Fruit fly (Drosophila melanogaster): ENCODE data around the gene CG8236.
A peak's percentile ranks its signal among the peaks of the same experiment; 100 is the strongest.

CG8236 gene

dm6 chr3R:8746354-8746753 is 22.8 kb upstream of the CG8236 start:
- no peak for TF ChIP-seq EcR (GFP tag; optimal IDR thresholded peaks at IDR 0.05)
- TF ChIP-seq Ets98B (GFP tag; IDR thresholded peaks at IDR 0.05), result peak; percentile 73
- TF ChIP-seq D1 (tag; optimal IDR thresholded peaks at IDR 0.05), result peak; percentile 56
- peak; percentile 86 for TF ChIP-seq CG8159 (tag; optimal IDR thresholded peaks at IDR 0.05)
- TF ChIP-seq CG32121 (GFP tag; IDR thresholded peaks at IDR 0.05), result peak; percentile 84
- TF ChIP-seq CG13204 (GFP tag; optimal IDR thresholded peaks at IDR 0.05), result peak; percentile 6
- peak; percentile 42 for TF ChIP-seq gl (tag; optimal IDR thresholded peaks at IDR 0.05)
- peak; percentile 68 for TF ChIP-seq CG34367 (tag; optimal IDR thresholded peaks at IDR 0.05)
- peak; percentile 77 for TF ChIP-seq CG15710 (tag; optimal IDR thresholded peaks at IDR 0.05)
- peak; percentile 78 for TF ChIP-seq CG9948 (tag; optimal IDR thresholded peaks at IDR 0.05)
- peak; percentile 76 for TF ChIP-seq CG8301 (tag; optimal IDR thresholded peaks at IDR 0.05)
- peak; percentile 80 for TF ChIP-seq Snoo (tag; optimal IDR thresholded peaks at IDR 0.05)
- TF ChIP-seq CG14655 (GFP tag; optimal IDR thresholded peaks at IDR 0.05), result peak; percentile 72
- TF ChIP-seq CG17806 (tag; optimal IDR thresholded peaks at IDR 0.05), result peak; percentile 79
- TF ChIP-seq rn (GFP tag; IDR thresholded peaks at IDR 0.05), result 0 out of 2 replicates have a peak, but pooled peaks have one; percentile 28
- peak; percentile 84 for TF ChIP-seq CG12605 (GFP tag; IDR thresholded peaks at IDR 0.05)
- TF ChIP-seq Pif1B (GFP tag; optimal IDR thresholded peaks at IDR 0.05), result peak; percentile 92
- TF ChIP-seq Pif1A (GFP tag; optimal IDR thresholded peaks at IDR 0.05), result peak; percentile 95
- TF ChIP-seq CG10348 (GFP tag; IDR thresholded peaks at IDR 0.05), result no peak
- TF ChIP-seq fd96Ca (GFP tag; IDR thresholded peaks at IDR 0.05), result peak; percentile 52
- peak; percentile 87 for TF ChIP-seq CG4496 (GFP tag; IDR thresholded peaks at IDR 0.05)

- TF ChIP-seq Pif1A (GFP tag; optimal IDR thresholded peaks at IDR 0.05), result peak; percentile 18
- TF ChIP-seq Snoo (tag; optimal IDR thresholded peaks at IDR 0.05), result peak; percentile 21
- TF ChIP-seq CG8301 (tag; optimal IDR thresholded peaks at IDR 0.05), result no peak
- TF ChIP-seq Ets98B (GFP tag; IDR thresholded peaks at IDR 0.05), result peak; percentile 17; the same call in 1 of the 2 replicates
- 0 out of 2 replicates have a peak, but pooled peaks have one; percentile 6 for TF ChIP-seq CG12605 (GFP tag; IDR thresholded peaks at IDR 0.05)
- TF ChIP-seq CG9948 (tag; optimal IDR thresholded peaks at IDR 0.05), result peak; percentile 2
- TF ChIP-seq CG14655 (GFP tag; optimal IDR thresholded peaks at IDR 0.05), result no peak
Measured at dm6 chr3R:8747134-8747870, 21.9 kb upstream of the CG8236 start, which contains the start of the genes CG9801 and Nasp. Gene CG9801, minus strand, starts transcription at chr3R:8747675. Gene Nasp, plus strand, starts transcription at chr3R:8747798.

dm6 chr3R:8747871-8748775 is 21.1 kb upstream of the CG8236 start:
- TF ChIP-seq CG14655 (GFP tag; optimal IDR thresholded peaks at IDR 0.05), result peak; percentile 77
- TF ChIP-seq EcR (GFP tag; optimal IDR thresholded peaks at IDR 0.05), result peak; percentile 94
- peak; percentile 58; the same call in 2 of the 3 replicates for TF ChIP-seq fd96Ca (GFP tag; IDR thresholded peaks at IDR 0.05)
- TF ChIP-seq rn (GFP tag; IDR thresholded peaks at IDR 0.05), result peak; percentile 40
- peak; percentile 79 for TF ChIP-seq CG8159 (tag; optimal IDR thresholded peaks at IDR 0.05)
- TF ChIP-seq Ets98B (GFP tag; IDR thresholded peaks at IDR 0.05), result peak; percentile 68
- peak; percentile 83 for TF ChIP-seq CG32121 (GFP tag; IDR thresholded peaks at IDR 0.05)
- 0 out of 2 replicates have a peak, but pooled peaks have one; percentile 40 for TF ChIP-seq CG10348 (GFP tag; IDR thresholded peaks at IDR 0.05)
- TF ChIP-seq CG15710 (tag; optimal IDR thresholded peaks at IDR 0.05), result peak; percentile 77
- peak; percentile 40 for TF ChIP-seq CG13204 (GFP tag; optimal IDR thresholded peaks at IDR 0.05)
- TF ChIP-seq D1 (tag; optimal IDR thresholded peaks at IDR 0.05), result peak; percentile 32
- peak; percentile 42; the same call in 1 of the 2 replicates for TF ChIP-seq CG12605 (GFP tag; IDR thresholded peaks at IDR 0.05)
- peak; percentile 83 for TF ChIP-seq Snoo (tag; optimal IDR thresholded peaks at IDR 0.05)
- TF ChIP-seq CG9948 (tag; optimal IDR thresholded peaks at IDR 0.05), result no peak
- peak; percentile 75; the same call in 2 of the 3 replicates for TF ChIP-seq CG4496 (GFP tag; IDR thresholded peaks at IDR 0.05)
- peak; percentile 64 for TF ChIP-seq CG17806 (tag; optimal IDR thresholded peaks at IDR 0.05)
- peak; percentile 1 for TF ChIP-seq gl (tag; optimal IDR thresholded peaks at IDR 0.05)
- peak; percentile 72 for TF ChIP-seq CG8301 (tag; optimal IDR thresholded peaks at IDR 0.05)
- peak; percentile 94 for TF ChIP-seq Pif1B (GFP tag; optimal IDR thresholded peaks at IDR 0.05)
- TF ChIP-seq Pif1A (GFP tag; optimal IDR thresholded peaks at IDR 0.05), result peak; percentile 96
- TF ChIP-seq CG34367 (tag; optimal IDR thresholded peaks at IDR 0.05), result peak; percentile 71

- no peak for TF ChIP-seq CG17806 (tag; optimal IDR thresholded peaks at IDR 0.05)
- no peak for TF ChIP-seq CG14655 (GFP tag; optimal IDR thresholded peaks at IDR 0.05)
- no peak for TF ChIP-seq Pif1B (GFP tag; optimal IDR thresholded peaks at IDR 0.05)
- no peak for TF ChIP-seq CG10348 (GFP tag; IDR thresholded peaks at IDR 0.05)
- no peak for TF ChIP-seq D1 (tag; optimal IDR thresholded peaks at IDR 0.05)
- no peak for TF ChIP-seq CG34367 (tag; optimal IDR thresholded peaks at IDR 0.05)
- no peak for TF ChIP-seq CG4496 (GFP tag; IDR thresholded peaks at IDR 0.05)
- TF ChIP-seq fd96Ca (GFP tag; IDR thresholded peaks at IDR 0.05), result no peak
- no peak for TF ChIP-seq CG13204 (GFP tag; optimal IDR thresholded peaks at IDR 0.05)
- TF ChIP-seq CG15710 (tag; optimal IDR thresholded peaks at IDR 0.05), result no peak
- no peak for TF ChIP-seq gl (tag; optimal IDR thresholded peaks at IDR 0.05)
- TF ChIP-seq CG8301 (tag; optimal IDR thresholded peaks at IDR 0.05), result no peak
- no peak for TF ChIP-seq CG8159 (tag; optimal IDR thresholded peaks at IDR 0.05)
- no peak for TF ChIP-seq CG12605 (GFP tag; IDR thresholded peaks at IDR 0.05)
- TF ChIP-seq Ets98B (GFP tag; IDR thresholded peaks at IDR 0.05), result no peak
- no peak for TF ChIP-seq Snoo (tag; optimal IDR thresholded peaks at IDR 0.05)
- TF ChIP-seq EcR (GFP tag; optimal IDR thresholded peaks at IDR 0.05), result no peak
- no peak for TF ChIP-seq rn (GFP tag; IDR thresholded peaks at IDR 0.05)
- TF ChIP-seq CG9948 (tag; optimal IDR thresholded peaks at IDR 0.05), result no peak
Measured at dm6 chr3R:8748776-8749126, 20.4 kb upstream of the CG8236 start.
